Worm (Caenorhabditis elegans) whole organism, young adult: Measurements from ENCODE around the gene ddr-2.

Experiments
- B0035.1 ChIP-seq: sonication (generic microtip); optimal IDR thresholded peaks from 2 replicates; lab custom pipeline; 2016; ENCODE audit warnings: missing genetic modification characterization, mild to moderate bottlenecking, missing compliant biosample characterization, missing genotype, missing genetic modification reagents
- B0336.3 ChIP-seq: fragments of 200-800 bp; sonication (Bioruptor generic); IDR thresholded peaks from 2 replicates; pipeline ENCODE4 v1.3.6; 2022; ENCODE audit warnings: missing genetic modification characterization, missing compliant biosample characterization
- C17E4.6 ChIP-seq: fragments of 200-800 bp; sonication (Bioruptor generic); IDR thresholded peaks from 2 replicates; pipeline ENCODE4 v1.3.6; 2022; ENCODE audit warnings: missing genetic modification reagents, missing genetic modification characterization, missing compliant biosample characterization
- D2030.7 ChIP-seq: fragments of 200-800 bp; sonication (Bioruptor generic); IDR thresholded peaks from 2 replicates; pipeline ENCODE4 v1.3.6; 2022; ENCODE audit warnings: missing genetic modification reagents, missing genetic modification characterization, missing compliant biosample characterization
- F10E7.11 ChIP-seq: sonication (generic microtip); optimal IDR thresholded peaks from 2 replicates; lab custom pipeline; 2017; ENCODE audit warnings: mild to moderate bottlenecking, missing genetic modification characterization, moderate library complexity, missing compliant biosample characterization
- F22D6.2 ChIP-seq: sonication (generic microtip); optimal IDR thresholded peaks from 2 replicates; lab custom pipeline; 2016; ENCODE audit warnings: mild to moderate bottlenecking, missing genetic modification characterization, missing compliant biosample characterization
- F33H1.4 ChIP-seq: fragments of 200-800 bp; sonication (Bioruptor generic); IDR thresholded peaks from 2 replicates; pipeline ENCODE4 v1.3.6; 2022; ENCODE audit warnings: missing genetic modification reagents, missing genetic modification characterization, missing compliant biosample characterization
- F37B4.10 ChIP-seq: fragments of 200-800 bp; sonication (Bioruptor generic); IDR thresholded peaks from 2 replicates; pipeline ENCODE4 v1.3.6; 2022; ENCODE audit warnings: missing genetic modification characterization, missing compliant biosample characterization
- F49E8.2 ChIP-seq: sonication (generic microtip); optimal IDR thresholded peaks from 3 replicates; lab custom pipeline; 2017; ENCODE audit warnings: missing genetic modification characterization, mild to moderate bottlenecking, missing compliant biosample characterization, antibody characterized with exemption, moderate library complexity; ENCODE audit not compliant: insufficient read depth
- F52B5.7 ChIP-seq: sonication (generic microtip); optimal IDR thresholded peaks from 2 replicates; lab custom pipeline; 2016; ENCODE audit warnings: mild to moderate bottlenecking, missing genetic modification characterization, missing compliant biosample characterization
- T07F8.4 ChIP-seq: sonication (generic microtip); optimal IDR thresholded peaks from 2 replicates; lab custom pipeline; 2016; ENCODE audit warnings: mild to moderate bottlenecking, missing genetic modification characterization, moderate library complexity, missing compliant biosample characterization
- Y53F4B.3 ChIP-seq: fragments of 200-800 bp; sonication (Bioruptor generic); IDR thresholded peaks from 2 replicates; pipeline ENCODE4 v1.3.6; 2022; ENCODE audit warnings: missing genetic modification reagents, missing genetic modification characterization, missing compliant biosample characterization
- Y56A3A.18 ChIP-seq: fragments of 200-800 bp; sonication (Bioruptor generic); IDR thresholded peaks from 2 replicates; pipeline ENCODE4 v1.3.6; 2022; ENCODE audit warnings: missing genetic modification reagents, missing genetic modification characterization, missing compliant biosample characterization
- Y67H2A.10 ChIP-seq: fragments of 200-800 bp; sonication (Bioruptor generic); conservative IDR thresholded peaks from 2 replicates; pipeline ENCODE4 v1.3.6; 2022; ENCODE audit warnings: missing genetic modification reagents, missing genetic modification characterization, missing compliant biosample characterization
- aptf-3 ChIP-seq: fragments of 200-800 bp; sonication (Bioruptor generic); IDR thresholded peaks from 2 replicates; pipeline ENCODE4 v1.3.6; 2022; ENCODE audit warnings: missing genetic modification characterization, missing compliant biosample characterization
- atf-7 ChIP-seq: sonication (generic microtip); optimal IDR thresholded peaks from 2 replicates; lab custom pipeline; 2017; ENCODE audit warnings: mild to moderate bottlenecking, missing genetic modification characterization, missing compliant biosample characterization
- cebp-1 ChIP-seq, 2 experiments: fragments of 200-800 bp in 1 of 2; sonication (Bioruptor generic) in 1 of 2; sonication (generic microtip) in 1 of 2; IDR thresholded peaks in 1 of 2; optimal IDR thresholded peaks in 1 of 2; 2 replicates each; pipeline versions ENCODE4 v1.3.6 to Lab custom; 2017 to 2022; ENCODE audit warnings: missing compliant biosample characterization in 2 of 2, missing genetic modification characterization in 2 of 2, mild to moderate bottlenecking in 1 of 2, missing genetic modification reagents in 1 of 2, moderate library complexity in 1 of 2
- cebp-2 ChIP-seq: fragments of 200-800 bp; sonication (Bioruptor generic); IDR thresholded peaks from 2 replicates; pipeline ENCODE4 v1.3.6; 2022; ENCODE audit warnings: missing genetic modification characterization, missing compliant biosample characterization
- ceh-100 ChIP-seq: fragments of 200-800 bp; sonication (Bioruptor generic); IDR thresholded peaks from 2 replicates; pipeline ENCODE4 v1.3.6; 2022; ENCODE audit warnings: missing genetic modification reagents, missing genetic modification characterization, missing compliant biosample characterization
- ceh-40 ChIP-seq: fragments of 200-800 bp; sonication (Bioruptor generic); IDR thresholded peaks from 2 replicates; pipeline ENCODE4 v1.3.6; 2022; ENCODE audit warnings: missing genetic modification characterization, missing compliant biosample characterization
- dpl-1 ChIP-seq: fragments of 150-350 bp; optimal IDR thresholded peaks from 2 replicates; lab custom pipeline; 2014; ENCODE audit warnings: missing biosample characterization, missing genetic modification reagents, missing genetic modification characterization
- egl-18 ChIP-seq: fragments of 200-800 bp; sonication (Bioruptor generic); IDR thresholded peaks from 2 replicates; pipeline ENCODE4 v1.3.6; 2022; ENCODE audit warnings: missing genetic modification reagents, missing genetic modification characterization, missing compliant biosample characterization
- egl-44 ChIP-seq: fragments of 200-800 bp; sonication (Bioruptor generic); IDR thresholded peaks from 2 replicates; pipeline ENCODE4 v1.3.6; 2022; ENCODE audit warnings: missing genetic modification reagents, missing genetic modification characterization, missing compliant biosample characterization
- egrh-3 ChIP-seq: fragments of 200-800 bp; sonication (Bioruptor generic); IDR thresholded peaks from 2 replicates; pipeline ENCODE4 v1.3.6; 2022; ENCODE audit warnings: missing genetic modification reagents, missing genetic modification characterization, missing compliant biosample characterization
- ets-4 ChIP-seq: fragments of 200-800 bp; sonication (Bioruptor generic); optimal IDR thresholded peaks from 2 replicates; lab custom pipeline; 2018; ENCODE audit warnings: mild to moderate bottlenecking, missing genetic modification characterization, missing compliant biosample characterization
- fkh-3 ChIP-seq: sonication (generic microtip); optimal IDR thresholded peaks from 2 replicates; lab custom pipeline; 2016; ENCODE audit warnings: mild to moderate bottlenecking, missing genetic modification characterization, missing compliant biosample characterization
- hmg-1.2 ChIP-seq: fragments of 200-800 bp; sonication (Bioruptor generic); IDR thresholded peaks from 2 replicates; pipeline ENCODE4 v1.3.6; 2022; ENCODE audit warnings: missing genetic modification reagents, missing genetic modification characterization, missing compliant biosample characterization
- hrde-1 ChIP-seq: sonication (generic microtip); optimal IDR thresholded peaks from 2 replicates; lab custom pipeline; 2016; ENCODE audit warnings: missing genetic modification characterization, mild to moderate bottlenecking, missing compliant biosample characterization, moderate library complexity, missing genotype, missing genetic modification reagents, borderline replicate concordance
- lag-1 ChIP-seq: fragments of 200-800 bp; sonication (Bioruptor generic); IDR thresholded peaks from 2 replicates; pipeline ENCODE4 v1.3.6; 2022; ENCODE audit warnings: missing genetic modification reagents, missing genetic modification characterization, missing compliant biosample characterization
- lin-26 ChIP-seq: fragments of 200-800 bp; sonication (Bioruptor generic); IDR thresholded peaks from 2 replicates; pipeline ENCODE4 v1.3.6; 2022; ENCODE audit warnings: missing genetic modification reagents, missing genetic modification characterization, missing compliant biosample characterization
- lin-54 ChIP-seq: fragments of 200-800 bp; sonication (Bioruptor generic); optimal IDR thresholded peaks from 2 replicates; lab custom pipeline; 2018; ENCODE audit warnings: mild to moderate bottlenecking, missing genetic modification characterization, missing compliant biosample characterization
- lir-1 ChIP-seq: fragments of 200-800 bp; sonication (Bioruptor generic); conservative IDR thresholded peaks from 2 replicates; pipeline ENCODE4 v1.3.6; 2022; ENCODE audit warnings: missing genetic modification reagents, missing genetic modification characterization, missing compliant biosample characterization
- madf-10 ChIP-seq: sonication (generic microtip); optimal IDR thresholded peaks from 2 replicates; lab custom pipeline; 2016; ENCODE audit warnings: mild to moderate bottlenecking, missing genetic modification characterization, missing compliant biosample characterization
- nfyb-1 ChIP-seq: fragments of 200-800 bp; sonication (Bioruptor generic); IDR thresholded peaks from 2 replicates; pipeline ENCODE4 v1.3.6; 2022; ENCODE audit warnings: missing genetic modification reagents, missing genetic modification characterization, missing compliant biosample characterization
- nhr-120 ChIP-seq: fragments of 200-800 bp; sonication (Bioruptor generic); IDR thresholded peaks from 2 replicates; pipeline ENCODE4 v1.3.6; 2022; ENCODE audit warnings: missing genetic modification characterization, missing compliant biosample characterization
- nhr-27 ChIP-seq: fragments of 200-800 bp; sonication (Bioruptor generic); optimal IDR thresholded peaks from 2 replicates; lab custom pipeline; 2018; ENCODE audit warnings: mild to moderate bottlenecking, missing genetic modification characterization, moderate library complexity, missing compliant biosample characterization
- nhr-80 ChIP-seq: sonication (generic microtip); optimal IDR thresholded peaks from 2 replicates; lab custom pipeline; 2016; ENCODE audit warnings: missing genetic modification characterization, missing compliant biosample characterization
- nhr-90 ChIP-seq: sonication (generic microtip); optimal IDR thresholded peaks from 2 replicates; lab custom pipeline; 2016; ENCODE audit warnings: missing genotype, mild to moderate bottlenecking, missing genetic modification characterization, missing compliant biosample characterization
- tbp1 ChIP-seq: fragments of 200-800 bp; sonication (Bioruptor generic); optimal IDR thresholded peaks from 2 replicates; lab custom pipeline; 2018; ENCODE audit warnings: mild to moderate bottlenecking, missing genetic modification characterization, missing compliant biosample characterization
- xnd-1 ChIP-seq: sonication (generic microtip); optimal IDR thresholded peaks from 2 replicates; lab custom pipeline; 2016; ENCODE audit warnings: missing genotype, missing genetic modification reagents, missing genetic modification characterization, missing compliant biosample characterization
- zfh-2 ChIP-seq: fragments of 200-800 bp; sonication (Bioruptor generic); conservative IDR thresholded peaks from 2 replicates; pipeline ENCODE4 v1.3.6; 2022; ENCODE audit warnings: missing genetic modification reagents, missing genetic modification characterization, missing compliant biosample characterization
- zim-3 ChIP-seq: sonication (generic microtip); optimal IDR thresholded peaks from 2 replicates; lab custom pipeline; 2017; ENCODE audit warnings: mild to moderate bottlenecking, missing genetic modification characterization, moderate library complexity, missing compliant biosample characterization
- ztf-22 ChIP-seq: fragments of 200-800 bp; sonication (Bioruptor generic); optimal IDR thresholded peaks from 2 replicates; lab custom pipeline; 2018; ENCODE audit warnings: mild to moderate bottlenecking, missing genetic modification characterization, moderate library complexity, missing compliant biosample characterization
- ztf-25 ChIP-seq: fragments of 200-800 bp; sonication (Bioruptor generic); IDR thresholded peaks from 2 replicates; pipeline ENCODE4 v1.3.6; 2022; ENCODE audit warnings: missing genetic modification reagents, missing genetic modification characterization, missing compliant biosample characterization
- ztf-26 ChIP-seq: sonication (generic microtip); optimal IDR thresholded peaks from 2 replicates; lab custom pipeline; 2017; ENCODE audit warnings: missing genetic modification characterization, missing compliant biosample characterization
- ztf-28 ChIP-seq: fragments of 200-800 bp; sonication (Bioruptor generic); IDR thresholded peaks from 2 replicates; pipeline ENCODE4 v1.3.6; 2022; ENCODE audit warnings: missing genetic modification reagents, missing genetic modification characterization, missing compliant biosample characterization
- ztf-3 ChIP-seq: fragments of 200-800 bp; sonication (Bioruptor generic); optimal IDR thresholded peaks from 2 replicates; lab custom pipeline; 2018; ENCODE audit warnings: mild to moderate bottlenecking, missing genetic modification characterization, missing compliant biosample characterization
- ztf-6 ChIP-seq: fragments of 200-800 bp; sonication (Bioruptor generic); IDR thresholded peaks from 2 replicates; pipeline ENCODE4 v1.3.6; 2022; ENCODE audit warnings: missing genetic modification reagents, missing genetic modification characterization, missing compliant biosample characterization

Gene ddr-2

DNA sequence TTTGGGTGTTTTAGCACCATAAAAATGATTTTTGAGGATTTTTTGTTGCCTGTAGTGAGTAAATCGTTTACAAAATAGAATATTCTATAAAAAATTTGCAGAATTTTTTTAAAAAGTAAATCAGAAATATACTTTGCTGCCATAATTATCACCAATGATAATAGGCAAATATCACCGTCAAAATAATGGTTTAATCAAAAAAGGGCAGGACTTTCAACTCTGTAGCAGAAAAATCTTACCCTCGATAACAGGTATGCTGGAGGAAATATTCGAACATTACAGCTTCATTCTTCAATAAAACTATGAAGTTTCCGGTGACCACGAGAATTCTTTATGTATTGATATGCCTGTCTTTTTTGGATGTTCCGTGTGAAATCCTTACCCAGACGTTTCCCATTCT, 25.9 kb upstream of the ddr-2 start, which contains the start of gene K09C4.4:
K09C4.4 (plus strand) TSS at position 301 of the 400 bp plus-strand sequence.
- no peak for TF ChIP-seq F10E7.11 (tag; lab: Kevin White, UChicago)
- TF ChIP-seq T07F8.4 = no peak
- no peak for TF ChIP-seq B0336.3
- TF ChIP-seq xnd-1 (tag; lab: Kevin White, UChicago) = no peak
- TF ChIP-seq nhr-80 = no peak
- no peak for TF ChIP-seq ztf-22 (GFP tag; lab: Kevin White, UChicago)
- TF ChIP-seq ztf-6 (GFP tag; lab: Robert Waterston, UW) = no peak
- TF ChIP-seq F52B5.7 (tag; lab: Kevin White, UChicago) = no peak
- no peak for TF ChIP-seq F49E8.2 (tag; lab: Kevin White, UChicago)
- TF ChIP-seq nhr-27 (tag; lab: Kevin White, UChicago) = no peak
- TF ChIP-seq hrde-1 (tag; lab: Kevin White, UChicago) = no peak
- no peak for TF ChIP-seq ztf-28 (GFP tag; lab: Robert Waterston, UW)
- no peak for TF ChIP-seq F22D6.2 (tag; lab: Kevin White, UChicago)
- no peak for TF ChIP-seq hmg-1.2 (GFP tag; lab: Robert Waterston, UW)
- TF ChIP-seq ztf-26 (tag; lab: Kevin White, UChicago) = no peak
- no peak for TF ChIP-seq ceh-40 (GFP tag; lab: Robert Waterston, UW)
- no peak for TF ChIP-seq fkh-3 (tag; lab: Kevin White, UChicago)
- no peak for TF ChIP-seq ceh-100 (GFP tag; lab: Robert Waterston, UW)
- TF ChIP-seq F33H1.4 (GFP tag; lab: Robert Waterston, UW) = no peak
- no peak for TF ChIP-seq lag-1 (GFP tag; lab: Robert Waterston, UW)

DNA sequence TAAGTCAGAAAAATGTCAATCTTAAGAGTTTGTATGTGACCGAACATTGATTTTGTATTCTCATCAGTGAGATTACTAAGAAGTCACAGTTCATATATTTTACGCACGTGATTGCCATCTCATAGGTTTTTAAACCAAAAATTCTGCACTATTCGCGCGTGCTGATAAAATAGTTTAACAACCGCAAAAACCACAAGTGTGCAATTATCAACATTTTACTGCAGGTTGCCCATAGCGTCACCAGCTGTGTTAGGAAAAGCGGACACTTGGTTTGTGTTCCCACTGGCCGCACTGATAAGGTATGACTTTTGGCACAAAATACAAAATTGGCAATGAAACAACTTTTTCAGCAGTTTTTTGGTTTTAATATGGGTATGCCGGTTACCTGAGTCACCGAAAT, 25.0 kb upstream of the ddr-2 start:
- TF ChIP-seq tbp1 (GFP tag; lab: Kevin White, UChicago) = peak; percentile 54
- TF ChIP-seq nfyb-1 (GFP tag; lab: Robert Waterston, UW) = 0 out of 2 replicates have a peak, but pooled peaks have one; percentile 59
- TF ChIP-seq F37B4.10 (GFP tag; lab: Robert Waterston, UW) = no peak
- no peak for TF ChIP-seq cebp-2 (GFP tag; lab: Robert Waterston, UW)
- no peak for TF ChIP-seq D2030.7
- TF ChIP-seq dpl-1 (GFP tag; lab: Kevin White, UChicago) = no peak
- no peak for TF ChIP-seq C17E4.6
- no peak for TF ChIP-seq lin-26 (GFP tag; lab: Robert Waterston, UW)
- peak; percentile 48 for TF ChIP-seq nhr-90 (tag; lab: Kevin White, UChicago)
- TF ChIP-seq nhr-80 = peak; percentile 99
- TF ChIP-seq F33H1.4 (GFP tag; lab: Robert Waterston, UW) = no peak
- no peak for TF ChIP-seq egl-18 (GFP tag; lab: Robert Waterston, UW)
- no peak for TF ChIP-seq Y56A3A.18 (GFP tag; lab: Robert Waterston, UW)
- TF ChIP-seq egl-44 (GFP tag; lab: Robert Waterston, UW) = 0 out of 2 replicates have a peak, but pooled peaks have one; percentile 30
- TF ChIP-seq lag-1 (GFP tag; lab: Robert Waterston, UW) = no peak
- TF ChIP-seq ets-4 = peak; percentile 66
- TF ChIP-seq ztf-3 = no peak
- TF ChIP-seq ztf-25 (GFP tag; lab: Robert Waterston, UW) = no peak
- TF ChIP-seq cebp-1 (GFP tag; IDR thresholded peaks at IDR 0.05; lab: Robert Waterston, UW) = no peak
- TF ChIP-seq cebp-1 (tag; optimal IDR thresholded peaks at IDR 0.05; lab: Kevin White, UChicago) = no peak
- TF ChIP-seq B0035.1 (tag; lab: Kevin White, UChicago) = no peak
- TF ChIP-seq ceh-40 (GFP tag; lab: Robert Waterston, UW) = no peak
- no peak for TF ChIP-seq zim-3 (tag; lab: Kevin White, UChicago)
- TF ChIP-seq aptf-3 (GFP tag; lab: Robert Waterston, UW) = no peak
- TF ChIP-seq Y53F4B.3 = no peak
- TF ChIP-seq lir-1 (GFP tag; lab: Robert Waterston, UW) = no peak
- peak; percentile 33 for TF ChIP-seq madf-10 (tag; lab: Kevin White, UChicago)
- TF ChIP-seq lin-54 = no peak
- no peak for TF ChIP-seq nhr-120 (GFP tag; lab: Robert Waterston, UW)
- no peak for TF ChIP-seq zfh-2 (GFP tag; lab: Robert Waterston, UW)
- no peak for TF ChIP-seq Y67H2A.10 (GFP tag; lab: Robert Waterston, UW)
- no peak for TF ChIP-seq egrh-3 (GFP tag; lab: Robert Waterston, UW)
- peak; percentile 93 for TF ChIP-seq atf-7
- no peak for TF ChIP-seq hrde-1 (tag; lab: Kevin White, UChicago)
